Worm (Caenorhabditis elegans) whole organism, L2 larva: ENCODE data around the gene hic-1.

Experiments used
- C34F6.9 ChIP-seq: fragments of 150-350 bp; optimal IDR thresholded peaks from 2 replicates; lab custom pipeline; 2014; ENCODE audit warnings: missing biosample characterization, missing genetic modification characterization
- R02D3.7 ChIP-seq: fragments of 150-350 bp; optimal IDR thresholded peaks from 2 replicates; lab custom pipeline; 2014; ENCODE audit warnings: missing biosample characterization, missing genetic modification characterization
- Y55F3AM.14 ChIP-seq: fragments of 200-800 bp; sonication (Bioruptor generic); optimal IDR thresholded peaks from 2 replicates; lab custom pipeline; 2018; ENCODE audit warnings: mild to moderate bottlenecking, missing genetic modification characterization, missing compliant biosample characterization
- ZK546.5 ChIP-seq: sonication (generic microtip); optimal IDR thresholded peaks from 2 replicates; lab custom pipeline; 2017; ENCODE audit warnings: missing biosample characterization, missing genetic modification characterization
- alr-1 ChIP-seq: fragments of 150-350 bp; optimal IDR thresholded peaks from 2 replicates; lab custom pipeline; 2014; ENCODE audit warnings: missing biosample characterization, missing genetic modification characterization
- blmp-1 ChIP-seq: sonication (generic microtip); optimal IDR thresholded peaks from 2 replicates; lab custom pipeline; 2017; ENCODE audit warnings: missing genetic modification characterization, mild to moderate bottlenecking, missing compliant biosample characterization, antibody characterized with exemption, moderate library complexity; ENCODE audit not compliant: insufficient read depth
- ceh-16 ChIP-seq: fragments of 150-350 bp; optimal IDR thresholded peaks from 2 replicates; lab custom pipeline; 2014; ENCODE audit warnings: missing biosample characterization, missing genetic modification characterization
- crh-2 ChIP-seq: sonication (generic microtip); optimal IDR thresholded peaks from 2 replicates; lab custom pipeline; 2017; ENCODE audit warnings: missing biosample characterization, missing genetic modification characterization
- elt-3 ChIP-seq: sonication (generic microtip); optimal IDR thresholded peaks from 2 replicates; lab custom pipeline; 2017; ENCODE audit warnings: missing biosample characterization, missing genetic modification characterization
- fos-1 ChIP-seq: fragments of 150-350 bp; optimal IDR thresholded peaks from 2 replicates; lab custom pipeline; 2014; ENCODE audit warnings: missing biosample characterization, missing genetic modification characterization
- lin-13 ChIP-seq: fragments of 150-350 bp; optimal IDR thresholded peaks from 2 replicates; lab custom pipeline; 2014; ENCODE audit warnings: missing biosample characterization, missing genetic modification reagents, missing genetic modification characterization
- lin-39 ChIP-seq: fragments of 150-350 bp; optimal IDR thresholded peaks from 2 replicates; lab custom pipeline; 2014; ENCODE audit warnings: missing biosample characterization, missing genetic modification reagents, missing genetic modification characterization
- lsy-2 ChIP-seq, 2 experiments: fragments of 150-350 bp in 1 of 2; sonication (generic microtip) in 1 of 2; optimal IDR thresholded peaks; 2 replicates each; lab custom pipeline; 2014 to 2017; ENCODE audit warnings: missing biosample characterization in 2 of 2, missing genetic modification characterization in 2 of 2
- mbf-1 ChIP-seq: sonication (generic microtip); optimal IDR thresholded peaks from 2 replicates; lab custom pipeline; 2017; ENCODE audit warnings: missing biosample characterization, missing genetic modification characterization
- mdl-1 ChIP-seq, 2 experiments: fragments of 150-350 bp in 1 of 2; sonication (generic microtip) in 1 of 2; optimal IDR thresholded peaks; 2 replicates each; lab custom pipeline; 2017; ENCODE audit warnings: missing biosample characterization in 2 of 2, missing genetic modification characterization in 2 of 2
- nhr-12 ChIP-seq: fragments of 150-350 bp; optimal IDR thresholded peaks from 2 replicates; lab custom pipeline; 2014; ENCODE audit warnings: missing biosample characterization, missing genetic modification characterization
- nhr-129 ChIP-seq: fragments of 150-350 bp; optimal IDR thresholded peaks from 2 replicates; lab custom pipeline; 2014; ENCODE audit warnings: missing biosample characterization, missing genetic modification characterization
- nhr-77 ChIP-seq: fragments of 150-350 bp; optimal IDR thresholded peaks from 2 replicates; lab custom pipeline; 2014; ENCODE audit warnings: missing biosample characterization, missing genetic modification characterization
- peb-1 ChIP-seq: fragments of 150-350 bp; optimal IDR thresholded peaks from 2 replicates; lab custom pipeline; 2014; ENCODE audit warnings: missing biosample characterization, missing genetic modification characterization
- sem-4 ChIP-seq: fragments of 150-350 bp; optimal IDR thresholded peaks from 2 replicates; lab custom pipeline; 2014; ENCODE audit warnings: missing biosample characterization, missing genetic modification reagents, missing genetic modification characterization
- skn-1 ChIP-seq: sonication (generic microtip); optimal IDR thresholded peaks from 2 replicates; lab custom pipeline; 2017; ENCODE audit warnings: missing biosample characterization, missing genetic modification characterization
- sma-3 ChIP-seq: sonication (generic microtip); optimal IDR thresholded peaks from 2 replicates; lab custom pipeline; 2016; ENCODE audit warnings: missing genetic modification reagents, missing genetic modification characterization, missing compliant biosample characterization
- sma-9 ChIP-seq, 2 experiments: fragments of 150-350 bp in 1 of 2; sonication (generic microtip) in 1 of 2; optimal IDR thresholded peaks; 2 replicates each; lab custom pipeline; 2014 to 2016; ENCODE audit warnings: missing genetic modification characterization in 2 of 2, mild to moderate bottlenecking in 1 of 2, missing biosample characterization in 1 of 2, missing compliant biosample characterization in 1 of 2, missing genetic modification reagents in 1 of 2, moderate library complexity in 1 of 2
- unc-55 ChIP-seq: fragments of 150-350 bp; sonication (generic microtip); optimal IDR thresholded peaks from 3 replicates; lab custom pipeline; 2014; ENCODE audit warnings: missing biosample characterization, missing genetic modification reagents, missing genetic modification characterization
- ztf-1 ChIP-seq: fragments of 200-800 bp; sonication (Bioruptor generic); conservative IDR thresholded peaks from 2 replicates; pipeline ENCODE4 v1.3.6; 2022; ENCODE audit warnings: missing genetic modification characterization, missing compliant biosample characterization
- ztf-4 ChIP-seq: fragments of 150-350 bp; optimal IDR thresholded peaks from 2 replicates; lab custom pipeline; 2014; ENCODE audit warnings: missing biosample characterization, missing genetic modification characterization

hic-1 gene

ce11 chrX:6553634-6554033 is 45.0 kb downstream of the hic-1 start:
- TF ChIP-seq lsy-2 (tag; optimal IDR thresholded peaks at IDR 0.05; lab: Kevin White, UChicago) = no peak

- TF ChIP-seq skn-1 = no peak
- peak; percentile 11 for TF ChIP-seq unc-55
- TF ChIP-seq C34F6.9 (tag; lab: Kevin White, UChicago) = peak; percentile 22
- TF ChIP-seq nhr-129 (tag; lab: Kevin White, UChicago) = peak; percentile 5
- TF ChIP-seq, all 48 proteins: peak for 3
Observed at ce11 chrX:6552806-6553337, 45.8 kb downstream of the hic-1 start, which contains the start of gene svh-2. TSS of gene svh-2 (plus strand) at chrX:6553287.

ce11 chrX:6551679-6552078 is 47.0 kb downstream of the hic-1 start:
- TF ChIP-seq nhr-12 (no peak), sma-9 (GFP tag; optimal IDR thresholded peaks at IDR 0.05; lab: Kevin White, UChicago) (peak; percentile 57), sma-9 (tag; optimal IDR thresholded peaks at IDR 0.05; lab: Kevin White, UChicago) (no peak), lsy-2 (tag; optimal IDR thresholded peaks at IDR 0.05; lab: Kevin White, UChicago) (no peak), nhr-77 (no peak), unc-55 (no peak), lin-13 (GFP tag; lab: Kevin White, UChicago) (no peak), ztf-4 (tag; lab: Kevin White, UChicago) (no peak), blmp-1 (tag; lab: Kevin White, UChicago) (no peak), ZK546.5 (tag; lab: Kevin White, UChicago) (no peak), fos-1 (tag; lab: Kevin White, UChicago) (peak; percentile 81), R02D3.7 (no peak), ceh-16 (tag; lab: Kevin White, UChicago) (no peak), nhr-129 (tag; lab: Kevin White, UChicago) (peak; percentile 3), peb-1 (tag; lab: Kevin White, UChicago) (no peak), alr-1 (tag; lab: Kevin White, UChicago) (no peak), sma-3 (GFP tag; lab: Kevin White, UChicago) (peak; percentile 39), Y55F3AM.14 (GFP tag; lab: Kevin White, UChicago) (no peak), elt-3 (tag; lab: Kevin White, UChicago) (no peak), ztf-1 (GFP tag; lab: Robert Waterston, UW) (no peak), lin-39 (tag; lab: Kevin White, UChicago) (no peak), crh-2 (tag; lab: Kevin White, UChicago) (peak; percentile 41), mbf-1 (tag; lab: Kevin White, UChicago) (no peak)

ce11 chrX:6551073-6551652 is 47.5 kb downstream of the hic-1 start:
- peak; percentile 30 for TF ChIP-seq C34F6.9 (tag; lab: Kevin White, UChicago)
- TF ChIP-seq nhr-129 (tag; lab: Kevin White, UChicago) = peak; percentile 43
- no peak for TF ChIP-seq sem-4
- peak; percentile 4 for TF ChIP-seq blmp-1 (tag; lab: Kevin White, UChicago)
- TF ChIP-seq mdl-1 (tag; optimal IDR thresholded peaks at IDR 0.05; lab: Kevin White, UChicago) = no peak
- TF ChIP-seq, all 48 proteins: peak for 3
